Fruit fly (Drosophila melanogaster) whole organism, wandering third instar larva: ENCODE data around the gene CG13928.

ENCODE experiments used
- Abd-B ChIP-seq: fragments of >200 bp; optimal IDR thresholded peaks from 2 replicates; lab custom pipeline; 2017; ENCODE audit warnings: missing biosample characterization, missing genetic modification characterization
- CG32264 ChIP-seq: fragments of 200-800 bp; sonication (Bioruptor generic); optimal IDR thresholded peaks from 2 replicates; lab custom pipeline; 2016; ENCODE audit warnings: missing biosample characterization, missing genetic modification characterization
- CG9705 ChIP-seq: fragments of 200-800 bp; sonication (Bioruptor generic); optimal IDR thresholded peaks from 2 replicates; lab custom pipeline; 2018; ENCODE audit warnings: missing biosample characterization, mild to moderate bottlenecking, missing genetic modification characterization
- CrebA ChIP-seq: fragments of 200-800 bp; sonication (Bioruptor generic); optimal IDR thresholded peaks from 2 replicates; lab custom pipeline; 2016; ENCODE audit warnings: missing biosample characterization, mild to moderate bottlenecking, missing genetic modification characterization, borderline replicate concordance
- Dfd ChIP-seq: fragments of >200 bp; optimal IDR thresholded peaks from 2 replicates; lab custom pipeline; 2017; ENCODE audit warnings: missing biosample characterization, missing genetic modification characterization
- Dif ChIP-seq: fragments of 200-275, 200-300 bp; sonication (Bioruptor generic); optimal IDR thresholded peaks from 2 replicates; lab custom pipeline; 2018; ENCODE audit warnings: missing biosample characterization, missing genetic modification characterization; ENCODE audit not compliant: partially characterized antibody
- GATAd ChIP-seq: sonication (Bioruptor generic); optimal IDR thresholded peaks from 2 replicates; lab custom pipeline; 2016; ENCODE audit warnings: missing biosample characterization, missing genetic modification characterization
- HLH106 ChIP-seq: fragments of 200-800 bp; optimal IDR thresholded peaks from 3 replicates; lab custom pipeline; 2019; ENCODE audit warnings: missing biosample characterization, mild to moderate bottlenecking, missing genetic modification characterization, moderate library complexity
- Hnf4 ChIP-seq: fragments of 200-800 bp; sonication (Bioruptor generic); optimal IDR thresholded peaks from 2 replicates; lab custom pipeline; 2016; ENCODE audit warnings: missing biosample characterization, mild to moderate bottlenecking, missing genetic modification characterization
- Hr78 ChIP-seq: fragments of >200 bp; optimal IDR thresholded peaks from 2 replicates; lab custom pipeline; 2017; ENCODE audit warnings: missing biosample characterization, missing genetic modification characterization
- Hr83 ChIP-seq: fragments of 200-300 bp; sonication (Bioruptor generic); optimal IDR thresholded peaks from 2 replicates; lab custom pipeline; 2016; ENCODE audit warnings: missing biosample characterization, mild to moderate bottlenecking, missing genetic modification characterization, moderate library complexity; ENCODE audit not compliant: poor library complexity, severe bottlenecking
- Jra ChIP-seq: sonication (Bioruptor generic); optimal IDR thresholded peaks from 2 replicates; lab custom pipeline; 2016; ENCODE audit warnings: missing biosample characterization, missing genetic modification characterization
- Mio ChIP-seq: sonication (Bioruptor generic); optimal IDR thresholded peaks from 2 replicates; lab custom pipeline; 2016; ENCODE audit warnings: missing biosample characterization, missing genetic modification characterization
- Myc ChIP-seq: fragments of >200 bp; optimal IDR thresholded peaks from 2 replicates; lab custom pipeline; 2017
- N ChIP-seq: fragments of >200 bp; optimal IDR thresholded peaks from 2 replicates; lab custom pipeline; 2018; ENCODE audit warnings: missing biosample characterization, missing external identifiers, missing genetic modification characterization
- OdsH ChIP-seq: fragments of 200-800 bp; sonication (Bioruptor generic); optimal IDR thresholded peaks from 2 replicates; lab custom pipeline; 2016; ENCODE audit warnings: missing biosample characterization, mild to moderate bottlenecking, missing genetic modification characterization
- Rel ChIP-seq, 2 experiments: fragments of 200-800 bp; sonication (Bioruptor generic) in 1 of 2; optimal IDR thresholded peaks; 2 replicates in 1 of 2; 3 replicates in 1 of 2; lab custom pipeline; 2016 to 2019; ENCODE audit warnings: mild to moderate bottlenecking in 2 of 2, missing biosample characterization in 2 of 2, missing genetic modification characterization in 2 of 2, moderate library complexity in 1 of 2
- Sp1 ChIP-seq: fragments of 200-800 bp; sonication (Bioruptor generic); optimal IDR thresholded peaks from 3 replicates; lab custom pipeline; 2019; ENCODE audit warnings: missing biosample characterization, mild to moderate bottlenecking, missing genetic modification characterization, moderate library complexity
- Vsx2 ChIP-seq: fragments of 200-300, 225-300 bp; sonication (Bioruptor generic); optimal IDR thresholded peaks from 2 replicates; lab custom pipeline; 2018; ENCODE audit warnings: missing biosample characterization, missing genetic modification characterization; ENCODE audit not compliant: partially characterized antibody
- br ChIP-seq: fragments of 200-800 bp; sonication (Bioruptor generic); optimal IDR thresholded peaks from 2 replicates; lab custom pipeline; 2016; ENCODE audit warnings: missing biosample characterization, missing genetic modification characterization
- brk ChIP-seq: fragments of 200-800 bp; sonication (Bioruptor generic); optimal IDR thresholded peaks from 2 replicates; lab custom pipeline; 2016; ENCODE audit warnings: missing biosample characterization, mild to moderate bottlenecking, missing genetic modification characterization
- dl ChIP-seq, 2 experiments: fragments of 175-275, 200-275 bp in 1 of 2; fragments of 200-275 bp in 1 of 2; sonication (Bioruptor generic); optimal IDR thresholded peaks; lab custom pipeline; 2018; ENCODE audit warnings: mild to moderate bottlenecking in 2 of 2, missing biosample characterization in 2 of 2, missing genetic modification characterization in 2 of 2, moderate library complexity in 2 of 2; ENCODE audit not compliant: partially characterized antibody in 2 of 2, insufficient read depth in 1 of 2
- dmrt93B ChIP-seq: fragments of 200-800 bp; sonication (Bioruptor generic); optimal IDR thresholded peaks from 2 replicates; lab custom pipeline; 2018; ENCODE audit warnings: missing biosample characterization, mild to moderate bottlenecking, missing genetic modification characterization
- dsf ChIP-seq: sonication (Bioruptor generic); optimal IDR thresholded peaks from 2 replicates; lab custom pipeline; 2016; ENCODE audit warnings: missing biosample characterization, missing genetic modification characterization, borderline replicate concordance
- ey ChIP-seq: fragments of 200-800 bp; sonication (Bioruptor generic); optimal IDR thresholded peaks from 2 replicates; lab custom pipeline; 2016; ENCODE audit warnings: missing biosample characterization, missing genetic modification characterization
- foxo ChIP-seq, 2 experiments: fragments of 200-800 bp; sonication (Bioruptor generic); optimal IDR thresholded peaks; 2 replicates in 1 of 2; 3 replicates in 1 of 2; lab custom pipeline; 2016 to 2017; ENCODE audit warnings: missing biosample characterization in 2 of 2, missing genetic modification characterization in 2 of 2
- fru ChIP-seq: fragments of 200-800 bp; sonication (Bioruptor generic); optimal IDR thresholded peaks from 3 replicates; lab custom pipeline; 2016; ENCODE audit warnings: missing biosample characterization, mild to moderate bottlenecking, missing genetic modification characterization
- h ChIP-seq: fragments of 200-800 bp; sonication (Bioruptor generic); optimal IDR thresholded peaks from 3 replicates; lab custom pipeline; 2016; ENCODE audit warnings: missing biosample characterization, mild to moderate bottlenecking, missing genetic modification characterization
- jim ChIP-seq: fragments of 175-275, 200-325 bp; sonication (Bioruptor generic); optimal IDR thresholded peaks from 2 replicates; lab custom pipeline; 2016; ENCODE audit warnings: missing biosample characterization, mild to moderate bottlenecking, missing genetic modification characterization
- lola ChIP-seq: fragments of >200 bp; optimal IDR thresholded peaks from 2 replicates; lab custom pipeline; 2017; ENCODE audit warnings: missing biosample characterization, missing genetic modification characterization
- pan ChIP-seq: fragments of >200 bp; optimal IDR thresholded peaks from 2 replicates; lab custom pipeline; 2017
- psq ChIP-seq: fragments of 200-800 bp; sonication (Bioruptor generic); optimal IDR thresholded peaks from 3 replicates; lab custom pipeline; 2017; ENCODE audit warnings: missing biosample characterization, mild to moderate bottlenecking, missing genetic modification characterization, moderate library complexity
- rgr ChIP-seq: fragments of 200-800 bp; sonication (Bioruptor generic); optimal IDR thresholded peaks from 3 replicates; lab custom pipeline; 2016; ENCODE audit warnings: missing biosample characterization, mild to moderate bottlenecking, missing genetic modification characterization
- sage ChIP-seq: fragments of 200-800 bp; sonication (Bioruptor generic); optimal IDR thresholded peaks from 2 replicates; lab custom pipeline; 2016; ENCODE audit warnings: missing biosample characterization, mild to moderate bottlenecking, missing genetic modification characterization
- sv ChIP-seq: fragments of 200-800 bp; sonication (Bioruptor generic); optimal IDR thresholded peaks from 3 replicates; lab custom pipeline; 2016; ENCODE audit warnings: missing biosample characterization, missing genetic modification characterization
- tai ChIP-seq: sonication (Bioruptor generic); optimal IDR thresholded peaks from 2 replicates; lab custom pipeline; 2016; ENCODE audit warnings: missing biosample characterization, missing genetic modification characterization
- usp ChIP-seq: fragments of >200 bp; optimal IDR thresholded peaks from 2 replicates; lab custom pipeline; 2017; ENCODE audit warnings: missing biosample characterization, missing genetic modification characterization
- woc ChIP-seq: sonication (Bioruptor generic); optimal IDR thresholded peaks from 2 replicates; lab custom pipeline; 2016; ENCODE audit warnings: missing biosample characterization, mild to moderate bottlenecking, missing genetic modification characterization

CG13928 gene

dm6 chr3L:1592822-1593452, 35.2 kb downstream of the CG13928 start:
- TF ChIP-seq psq (GFP tag; lab: Kevin White, UChicago) (peak; percentile 80), dl (GFP tag; optimal IDR thresholded peaks at IDR 0.05; lab: Kevin White, UChicago; ENCODE audit: insufficient read depth in 1 of 2, partially characterized antibody in 2 of 2) (no peak), Vsx2 (peak; percentile 59), Dif (GFP tag; lab: Kevin White, UChicago) (peak; percentile 24)

- TF ChIP-seq dsf (GFP tag; lab: Kevin White, UChicago) (peak; percentile 97), Vsx2 (no peak), foxo (GFP tag; optimal IDR thresholded peaks at IDR 0.05; lab: Kevin White, UChicago) (peak; percentile 90 to 97), CG32264 (GFP tag; lab: Kevin White, UChicago) (peak; percentile 97), Myc (no peak), Dif (GFP tag; lab: Kevin White, UChicago) (no peak), usp (GFP tag; lab: Kevin White, UChicago) (no peak), psq (GFP tag; lab: Kevin White, UChicago) (peak; percentile 95), dmrt93B (GFP tag; lab: Kevin White, UChicago) (peak; percentile 92), Abd-B (no peak), sv (peak; percentile 60), fru (GFP tag; lab: Kevin White, UChicago) (peak; percentile 97), dl (GFP tag; optimal IDR thresholded peaks at IDR 0.05; lab: Kevin White, UChicago; ENCODE audit: insufficient read depth in 1 of 2, partially characterized antibody in 2 of 2) (no peak), Dfd (GFP tag; lab: Kevin White, UChicago) (no peak), pan (lab: Kevin White, UChicago) (no peak), br (GFP tag; lab: Kevin White, UChicago) (peak; percentile 98), jim (peak; percentile 98), Jra (peak; percentile 98), HLH106 (tag; lab: Kevin White, UChicago) (peak; percentile 89), woc (GFP tag; lab: Kevin White, UChicago) (peak; percentile 86), GATAd (GFP tag; lab: Kevin White, UChicago) (peak; percentile 94), Hnf4 (GFP tag; lab: Kevin White, UChicago) (peak; percentile 99), Mio (GFP tag; lab: Kevin White, UChicago) (peak; percentile 93), ey (peak; percentile 91), Rel (GFP tag; optimal IDR thresholded peaks at IDR 0.05; lab: Kevin White, UChicago) (peak; percentile 82), Rel (tag; optimal IDR thresholded peaks at IDR 0.05; lab: Kevin White, UChicago) (peak; percentile 84), h (peak; percentile 99), Sp1 (peak; percentile 97), rgr (peak; percentile 99), CrebA (GFP tag; lab: Kevin White, UChicago) (no peak), Hr83 (peak; percentile 100), OdsH (peak; percentile 99), lola (GFP tag; lab: Kevin White, UChicago) (no peak), tai (GFP tag; lab: Kevin White, UChicago) (no peak), brk (GFP tag; lab: Kevin White, UChicago) (no peak), N (no peak), CG9705 (GFP tag; lab: Kevin White, UChicago) (peak; percentile 95), Hr78 (no peak), sage (GFP tag; lab: Kevin White, UChicago) (peak; percentile 96)
- TF ChIP-seq, all 38 proteins: peak for 24
Observed at dm6 chr3L:1591692-1592371, 36.3 kb downstream of the CG13928 start.
